Worm (Caenorhabditis elegans) whole organism, young adult: ENCODE measurements around the gene daf-31.
A peak's percentile ranks its signal among the peaks of the same experiment; 100 is the strongest.

ENCODE experiments used
- B0019.2 ChIP-seq: fragments of 200-800 bp; sonication (Bioruptor generic); conservative IDR thresholded peaks from 2 replicates; pipeline ENCODE4 v1.3.6; 2022; ENCODE audit warnings: missing genetic modification reagents, missing genetic modification characterization, missing compliant biosample characterization
- C06A6.2 ChIP-seq: fragments of 200-800 bp; sonication (Bioruptor generic); conservative IDR thresholded peaks from 2 replicates; pipeline ENCODE4 v1.3.6; 2022; ENCODE audit warnings: missing genetic modification characterization, missing compliant biosample characterization
- D2030.7 ChIP-seq: fragments of 200-800 bp; sonication (Bioruptor generic); IDR thresholded peaks from 2 replicates; pipeline ENCODE4 v1.3.6; 2022; ENCODE audit warnings: missing genetic modification reagents, missing genetic modification characterization, missing compliant biosample characterization
- F33H1.4 ChIP-seq: fragments of 200-800 bp; sonication (Bioruptor generic); IDR thresholded peaks from 2 replicates; pipeline ENCODE4 v1.3.6; 2022; ENCODE audit warnings: missing genetic modification reagents, missing genetic modification characterization, missing compliant biosample characterization
- F39B2.1 ChIP-seq: fragments of 200-800 bp; sonication (Bioruptor generic); IDR thresholded peaks from 2 replicates; pipeline ENCODE4 v1.3.6; 2022; ENCODE audit warnings: missing genetic modification reagents, missing genetic modification characterization, missing compliant biosample characterization
- F52B5.7 ChIP-seq: sonication (generic microtip); optimal IDR thresholded peaks from 2 replicates; lab custom pipeline; 2016; ENCODE audit warnings: mild to moderate bottlenecking, missing genetic modification characterization, missing compliant biosample characterization
- Y67H2A.10 ChIP-seq: fragments of 200-800 bp; sonication (Bioruptor generic); conservative IDR thresholded peaks from 2 replicates; pipeline ENCODE4 v1.3.6; 2022; ENCODE audit warnings: missing genetic modification reagents, missing genetic modification characterization, missing compliant biosample characterization
- Y95B8A.8 ChIP-seq: fragments of 200-800 bp; sonication (Bioruptor generic); IDR thresholded peaks from 2 replicates; pipeline ENCODE4 v1.3.6; 2022; ENCODE audit warnings: missing genetic modification reagents, missing genetic modification characterization, missing compliant biosample characterization
- aptf-3 ChIP-seq: fragments of 200-800 bp; sonication (Bioruptor generic); IDR thresholded peaks from 2 replicates; pipeline ENCODE4 v1.3.6; 2022; ENCODE audit warnings: missing genetic modification characterization, missing compliant biosample characterization
- attf-3 ChIP-seq: fragments of 200-800 bp; sonication (Bioruptor generic); conservative IDR thresholded peaks from 2 replicates; pipeline ENCODE4 v1.3.6; 2022; ENCODE audit warnings: missing genetic modification reagents, missing genetic modification characterization, missing compliant biosample characterization
- attf-6 ChIP-seq: fragments of 200-800 bp; sonication (Bioruptor generic); IDR thresholded peaks from 2 replicates; pipeline ENCODE4 v1.3.6; 2022; ENCODE audit warnings: missing genetic modification reagents, missing genetic modification characterization, missing compliant biosample characterization
- cebp-2 ChIP-seq: fragments of 200-800 bp; sonication (Bioruptor generic); IDR thresholded peaks from 2 replicates; pipeline ENCODE4 v1.3.6; 2022; ENCODE audit warnings: missing genetic modification characterization, missing compliant biosample characterization
- ceh-58 ChIP-seq: fragments of 200-800 bp; sonication (Bioruptor generic); IDR thresholded peaks from 2 replicates; pipeline ENCODE4 v1.3.6; 2022; ENCODE audit warnings: missing genetic modification characterization, missing compliant biosample characterization
- dox-1 ChIP-seq: fragments of 200-800 bp; sonication (Bioruptor generic); IDR thresholded peaks from 2 replicates; pipeline ENCODE4 v1.3.6; 2022; ENCODE audit warnings: missing genetic modification reagents, missing genetic modification characterization, missing compliant biosample characterization
- egrh-3 ChIP-seq: fragments of 200-800 bp; sonication (Bioruptor generic); IDR thresholded peaks from 2 replicates; pipeline ENCODE4 v1.3.6; 2022; ENCODE audit warnings: missing genetic modification reagents, missing genetic modification characterization, missing compliant biosample characterization
- ekl-4 ChIP-seq: fragments of 200-800 bp; sonication (Bioruptor generic); IDR thresholded peaks from 2 replicates; pipeline ENCODE4 v1.3.6; 2022; ENCODE audit warnings: missing genetic modification reagents, missing genetic modification characterization, missing compliant biosample characterization
- fkh-3 ChIP-seq: sonication (generic microtip); optimal IDR thresholded peaks from 2 replicates; lab custom pipeline; 2016; ENCODE audit warnings: mild to moderate bottlenecking, missing genetic modification characterization, missing compliant biosample characterization
- hlh-26 ChIP-seq: fragments of 200-800 bp; sonication (Bioruptor generic); conservative IDR thresholded peaks from 2 replicates; pipeline ENCODE4 v1.3.6; 2022; ENCODE audit warnings: missing genetic modification reagents, missing genetic modification characterization, missing compliant biosample characterization
- mcd-1 ChIP-seq: fragments of 200-800 bp; sonication (Bioruptor generic); IDR thresholded peaks from 2 replicates; pipeline ENCODE4 v1.3.6; 2022; ENCODE audit warnings: missing genetic modification reagents, missing genetic modification characterization, missing compliant biosample characterization
- nfya-1 ChIP-seq: sonication (generic microtip); optimal IDR thresholded peaks from 2 replicates; lab custom pipeline; 2017; ENCODE audit warnings: antibody characterized with exemption, missing compliant biosample characterization, missing genetic modification characterization, borderline replicate concordance; ENCODE audit not compliant: insufficient read depth
- nhr-80 ChIP-seq: sonication (generic microtip); optimal IDR thresholded peaks from 2 replicates; lab custom pipeline; 2016; ENCODE audit warnings: missing genetic modification characterization, missing compliant biosample characterization
- nhr-90 ChIP-seq: sonication (generic microtip); optimal IDR thresholded peaks from 2 replicates; lab custom pipeline; 2016; ENCODE audit warnings: missing genotype, mild to moderate bottlenecking, missing genetic modification characterization, missing compliant biosample characterization
- pbrm-1 ChIP-seq: fragments of 200-800 bp; sonication (Bioruptor generic); IDR thresholded peaks from 2 replicates; pipeline ENCODE4 v1.3.6; 2022; ENCODE audit warnings: missing genetic modification reagents, missing genetic modification characterization, missing compliant biosample characterization
- rpc-1 ChIP-seq, 2 experiments: fragments of 150-350 bp in 1 of 2; sonication (generic microtip) in 1 of 2; optimal IDR thresholded peaks; 2 replicates each; lab custom pipeline; 2014 to 2018; ENCODE audit warnings: missing biosample characterization in 1 of 2, missing genetic modification characterization in 1 of 2, missing genetic modification reagents in 1 of 2, missing genotype in 1 of 2
- snpc-3.4 ChIP-seq: sonication (generic microtip); optimal IDR thresholded peaks from 2 replicates; lab custom pipeline; 2017; ENCODE audit warnings: missing genetic modification characterization, mild to moderate bottlenecking, missing compliant biosample characterization, antibody characterized with exemption, moderate library complexity, missing genotype, missing genetic modification reagents
- snpc-4 ChIP-seq, 5 experiments: fragments of 150-350 bp in 1 of 5; sonication (generic microtip) in 4 of 5; optimal IDR thresholded peaks; 2 replicates each; lab custom pipeline; 2014 to 2018; ENCODE audit warnings: missing genetic modification characterization in 5 of 5, missing biosample characterization in 3 of 5, antibody characterized with exemption in 2 of 5, mild to moderate bottlenecking in 2 of 5, missing compliant biosample characterization in 2 of 5, missing genotype in 2 of 5, moderate library complexity in 2 of 5, missing genetic modification reagents in 1 of 5
- sptf-2 ChIP-seq: fragments of 200-800 bp; sonication (Bioruptor generic); optimal IDR thresholded peaks from 2 replicates; lab custom pipeline; 2018; ENCODE audit warnings: mild to moderate bottlenecking, missing genetic modification characterization, missing compliant biosample characterization
- xnd-1 ChIP-seq: sonication (generic microtip); optimal IDR thresholded peaks from 2 replicates; lab custom pipeline; 2016; ENCODE audit warnings: missing genotype, missing genetic modification reagents, missing genetic modification characterization, missing compliant biosample characterization
- ztf-26 ChIP-seq: sonication (generic microtip); optimal IDR thresholded peaks from 2 replicates; lab custom pipeline; 2017; ENCODE audit warnings: missing genetic modification characterization, missing compliant biosample characterization

Gene daf-31

DNA sequence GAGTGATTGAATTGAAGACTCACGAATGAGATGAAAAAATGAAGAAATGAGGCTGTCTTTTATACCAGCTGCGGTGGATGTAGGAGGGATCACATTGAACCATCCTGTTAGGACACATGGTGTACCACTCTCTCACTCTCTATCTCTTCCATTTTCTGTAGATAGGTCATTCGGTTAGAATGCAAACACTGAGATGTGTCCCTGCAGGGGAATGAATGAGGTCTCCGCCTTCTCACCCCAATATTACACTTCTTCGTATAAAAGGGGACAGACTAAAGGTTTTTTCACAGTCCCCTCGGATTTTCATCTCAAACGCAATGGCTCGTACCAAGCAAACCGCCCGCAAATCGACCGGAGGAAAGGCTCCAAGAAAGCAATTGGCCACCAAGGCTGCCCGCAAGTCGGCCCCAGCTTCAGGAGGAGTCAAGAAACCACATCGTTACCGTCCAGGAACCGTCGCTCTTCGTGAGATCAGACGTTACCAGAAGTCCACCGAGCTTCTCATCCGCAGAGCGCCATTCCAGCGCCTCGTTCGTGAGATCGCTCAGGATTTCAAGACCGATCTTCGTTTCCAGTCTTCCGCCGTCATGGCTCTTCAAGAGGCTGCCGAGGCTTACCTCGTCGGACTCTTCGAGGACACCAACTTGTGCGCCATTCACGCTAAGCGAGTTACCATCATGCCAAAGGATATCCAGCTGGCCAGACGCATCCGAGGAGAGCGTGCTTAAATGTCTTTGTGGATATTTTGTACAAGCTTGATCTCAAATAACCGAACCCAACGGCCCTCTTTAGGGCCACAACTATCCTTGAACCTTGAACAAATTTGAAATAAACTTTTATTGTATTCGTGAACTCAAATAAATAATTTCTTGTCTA lies 44.2 kb downstream of the daf-31 start, which contains the start of gene his-32:
Gene his-32 (plus strand): TSS at position 318 of the 876 bp plus-strand sequence.
- TF ChIP-seq pbrm-1 (GFP tag; lab: Robert Waterston, UW) (peak; percentile 44; the same call in 1 of the 2 replicates), ekl-4 (GFP tag; lab: Robert Waterston, UW) (peak; percentile 37; the same call in 1 of the 2 replicates), D2030.7 (GFP tag; lab: Robert Waterston, UW) (no peak), egrh-3 (GFP tag; lab: Robert Waterston, UW) (peak; percentile 49; the same call in 1 of the 2 replicates), F39B2.1 (GFP tag; lab: Robert Waterston, UW) (peak; percentile 63; the same call in 1 of the 2 replicates), F52B5.7 (no peak), nfya-1 (tag; lab: Kevin White, UChicago) (no peak), F33H1.4 (GFP tag; lab: Robert Waterston, UW) (no peak), Y67H2A.10 (GFP tag; lab: Robert Waterston, UW) (no peak), attf-3 (GFP tag; lab: Robert Waterston, UW) (no peak)
- TF ChIP-seq, all 124 proteins: peak for 4

DNA sequence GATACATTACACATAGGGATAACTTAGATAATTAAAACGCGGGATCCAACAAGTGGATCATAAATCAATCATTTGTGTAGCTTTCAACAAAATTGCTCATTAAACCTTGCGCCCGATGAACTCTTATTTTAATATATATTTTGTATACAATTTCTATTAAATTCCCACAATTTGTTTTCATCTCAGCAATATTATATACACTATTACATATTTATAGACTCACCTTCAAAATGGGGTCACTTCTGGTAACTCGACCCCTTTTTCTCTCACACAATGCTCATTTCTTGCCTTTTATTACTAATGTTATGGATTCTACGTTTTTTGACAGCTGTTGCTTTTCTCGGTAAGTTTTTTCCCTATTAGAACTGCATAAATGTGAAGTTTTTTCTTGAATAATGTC lies 49.6 kb downstream of the daf-31 start, which contains the start of gene lgc-6:
Gene lgc-6 (plus strand): TSS at position 301 of the 400 bp plus-strand sequence.
- TF ChIP-seq sptf-2 (GFP tag; lab: Kevin White, UChicago) = no peak
- TF ChIP-seq nhr-90 (tag; lab: Kevin White, UChicago) = no peak
- no peak for TF ChIP-seq cebp-2 (GFP tag; lab: Robert Waterston, UW)
- no peak for TF ChIP-seq C06A6.2 (GFP tag; lab: Robert Waterston, UW)
- TF ChIP-seq nhr-80 (tag; lab: Kevin White, UChicago) = no peak
- TF ChIP-seq aptf-3 = no peak
- TF ChIP-seq snpc-4 (GFP tag; optimal IDR thresholded peaks at IDR 0.05; lab: Kevin White, UChicago) = no peak
- TF ChIP-seq snpc-4 (tag; optimal IDR thresholded peaks at IDR 0.05; lab: Kevin White, UChicago) = no peak
- no peak for TF ChIP-seq rpc-1 (optimal IDR thresholded peaks at IDR 0.05; lab: Kevin White, UChicago)
- no peak for TF ChIP-seq rpc-1 (tag; optimal IDR thresholded peaks at IDR 0.05; lab: Kevin White, UChicago)
- TF ChIP-seq attf-6 (GFP tag; lab: Robert Waterston, UW) = no peak
- TF ChIP-seq Y95B8A.8 (GFP tag; lab: Robert Waterston, UW) = no peak
- TF ChIP-seq hlh-26 (GFP tag; lab: Robert Waterston, UW) = no peak
- TF ChIP-seq xnd-1 = no peak
- TF ChIP-seq ztf-26 (tag; lab: Kevin White, UChicago) = no peak
- no peak for TF ChIP-seq snpc-3.4 (tag; lab: Kevin White, UChicago)
- TF ChIP-seq B0019.2 = no peak
- no peak for TF ChIP-seq mcd-1 (GFP tag; lab: Robert Waterston, UW)
- TF ChIP-seq ceh-58 (GFP tag; lab: Robert Waterston, UW) = no peak
- TF ChIP-seq dox-1 (GFP tag; lab: Robert Waterston, UW) = no peak
- no peak for TF ChIP-seq fkh-3 (tag; lab: Kevin White, UChicago)
